Worm (Caenorhabditis elegans) whole organism, early embryonic: ENCODE results near the gene D1054.19.

ENCODE experiments used
- F13C5.2 ChIP-seq: sonication (generic microtip); optimal IDR thresholded peaks from 2 replicates; lab custom pipeline; 2017; ENCODE audit warnings: mild to moderate bottlenecking, missing genetic modification characterization, inconsistent platforms, missing compliant biosample characterization
- ama-1 ChIP-seq: fragments of 150-350 bp; optimal IDR thresholded peaks from 2 replicates; lab custom pipeline; 2014
- hnd-1 ChIP-seq: sonication (generic microtip); optimal IDR thresholded peaks from 2 replicates; lab custom pipeline; 2016; ENCODE audit warnings: missing genetic modification characterization, missing compliant biosample characterization
- tbx-11 ChIP-seq: fragments of 200-800 bp; sonication (Bioruptor generic); IDR thresholded peaks from 2 replicates; pipeline ENCODE4 v1.3.6; 2022; ENCODE audit warnings: missing genetic modification characterization, missing compliant biosample characterization
- tbx-37 ChIP-seq: fragments of 200-800 bp; sonication (Bioruptor generic); conservative IDR thresholded peaks from 2 replicates; pipeline ENCODE4 v1.3.6; 2022; ENCODE audit warnings: missing genetic modification reagents, missing genetic modification characterization, missing compliant biosample characterization
- tra-4 ChIP-seq: sonication (generic microtip); optimal IDR thresholded peaks from 2 replicates; lab custom pipeline; 2017; ENCODE audit warnings: missing genetic modification characterization, missing compliant biosample characterization

- TF ChIP-seq hnd-1 (tag; lab: Kevin White, UChicago) (no peak), tra-4 (tag; lab: Kevin White, UChicago) (no peak), F13C5.2 (no peak), tbx-11 (GFP tag; lab: Robert Waterston, UW) (no peak), ama-1 (lab: Kevin White, UChicago) (no peak), tbx-37 (GFP tag; lab: Robert Waterston, UW) (no peak)
Observed at ce11 chrV:10818498-10818897, 22.9 kb downstream of the D1054.19 start.
